Worm (Caenorhabditis elegans): ENCODE data around the gene sek-3.

DNA sequence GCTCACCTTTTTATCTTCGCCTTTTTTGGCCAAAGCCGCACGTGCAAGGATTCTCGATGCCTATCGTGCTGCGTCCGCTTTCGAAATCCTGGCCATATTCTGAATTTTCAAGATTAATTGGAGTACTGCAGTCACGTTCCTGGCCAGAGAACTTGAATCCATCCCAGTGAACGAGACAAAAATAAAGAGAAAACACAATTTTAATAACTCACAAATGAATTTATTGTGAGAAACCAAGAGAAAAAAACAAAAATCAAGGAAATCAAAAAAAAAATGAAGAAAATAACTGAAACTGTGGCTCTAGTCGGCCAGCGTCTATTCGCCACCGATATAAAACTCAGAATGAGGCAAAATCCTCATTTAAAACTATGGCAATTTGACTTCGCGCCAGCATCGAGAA lies 41.5 kb downstream of the sek-3 start, which contains the start of gene C24H10.4:
- TF ChIP-seq nhr-12 (tag; optimal IDR thresholded peaks at IDR 0.05) (no peak), nhr-11 (tag; optimal IDR thresholded peaks at IDR 0.05) (no peak), egl-27 (tag; optimal IDR thresholded peaks at IDR 0.05) (no peak), nhr-23 (tag; optimal IDR thresholded peaks at IDR 0.05) (no peak), peb-1 (tag; optimal IDR thresholded peaks at IDR 0.05) (no peak), elt-1 (tag; optimal IDR thresholded peaks at IDR 0.05) (no peak), mdl-1 (tag; optimal IDR thresholded peaks at IDR 0.05) (no peak), lin-13 (GFP tag; optimal IDR thresholded peaks at IDR 0.05) (no peak), ztf-4 (tag; optimal IDR thresholded peaks at IDR 0.05) (no peak), nhr-25 (tag; optimal IDR thresholded peaks at IDR 0.05) (no peak), F13H6.1 (tag; optimal IDR thresholded peaks at IDR 0.05) (no peak)

Data from whole organism, L2 larva.